Worm (Caenorhabditis elegans) whole organism, L1 larva: ENCODE results near the gene ZK250.14.
A peak's percentile ranks its signal among the peaks of the same experiment; 100 is the strongest.

Experiments
- C34B4.2 ChIP-seq: sonication (generic microtip); optimal IDR thresholded peaks from 2 replicates; lab custom pipeline; 2017; ENCODE audit warnings: mild to moderate bottlenecking, missing genetic modification characterization, missing compliant biosample characterization
- Y116A8C.19 ChIP-seq: sonication (generic microtip); optimal IDR thresholded peaks from 2 replicates; lab custom pipeline; 2016; ENCODE audit warnings: missing compliant biosample characterization, missing genetic modification characterization, borderline replicate concordance
- aly-2 ChIP-seq: fragments of 150-350 bp; optimal IDR thresholded peaks from 2 replicates; lab custom pipeline; 2014; ENCODE audit warnings: missing biosample characterization, missing genetic modification characterization
- ceh-63 ChIP-seq: fragments of 200-800 bp; sonication (Bioruptor generic); optimal IDR thresholded peaks from 2 replicates; lab custom pipeline; 2018; ENCODE audit warnings: mild to moderate bottlenecking, missing genetic modification characterization, missing compliant biosample characterization
- ceh-8 ChIP-seq: fragments of 200-800 bp; sonication (Bioruptor generic); optimal IDR thresholded peaks from 2 replicates; lab custom pipeline; 2018; ENCODE audit warnings: mild to moderate bottlenecking, missing genetic modification characterization, moderate library complexity, missing compliant biosample characterization
- ceh-82 ChIP-seq, 3 experiments: fragments of 150-350 bp in 1 of 3; sonication (generic microtip) in 2 of 3; optimal IDR thresholded peaks; 2 replicates each; lab custom pipeline; 2014 to 2017; ENCODE audit warnings: missing biosample characterization in 3 of 3, missing genetic modification characterization in 3 of 3
- ceh-90 ChIP-seq: sonication (generic microtip); optimal IDR thresholded peaks from 2 replicates; lab custom pipeline; 2016; ENCODE audit warnings: missing genetic modification characterization, missing compliant biosample characterization
- ces-1 ChIP-seq: fragments of 150-350 bp; optimal IDR thresholded peaks from 2 replicates; lab custom pipeline; 2014; ENCODE audit warnings: missing biosample characterization, missing genetic modification reagents, missing genetic modification characterization
- dpl-1 ChIP-seq, 3 experiments: fragments of 150-350 bp in 2 of 3; sonication (generic microtip) in 1 of 3; optimal IDR thresholded peaks; 2 replicates each; lab custom pipeline; 2014 to 2017; ENCODE audit warnings: missing biosample characterization in 3 of 3, missing genetic modification characterization in 3 of 3, missing genetic modification reagents in 3 of 3
- egl-13 ChIP-seq: sonication (generic microtip); optimal IDR thresholded peaks from 2 replicates; lab custom pipeline; 2016; ENCODE audit warnings: missing genotype, missing genetic modification reagents, missing genetic modification characterization, missing compliant biosample characterization
- elt-2 ChIP-seq: sonication (generic microtip); optimal IDR thresholded peaks from 2 replicates; lab custom pipeline; 2016; ENCODE audit warnings: missing genetic modification characterization, mild to moderate bottlenecking, inconsistent platforms, missing compliant biosample characterization, missing genetic modification reagents
- fkh-10 ChIP-seq: sonication (generic microtip); optimal IDR thresholded peaks from 2 replicates; lab custom pipeline; 2017; ENCODE audit warnings: missing biosample characterization, missing genetic modification reagents, missing genetic modification characterization
- grh-1 ChIP-seq: fragments of 200-800 bp; sonication (Bioruptor generic); IDR thresholded peaks from 2 replicates; pipeline ENCODE4 v1.3.6; 2022; ENCODE audit warnings: missing genetic modification reagents, missing genetic modification characterization, missing compliant biosample characterization
- hlh-17 ChIP-seq: fragments of 200-800 bp; sonication (Bioruptor generic); optimal IDR thresholded peaks from 2 replicates; lab custom pipeline; 2018; ENCODE audit warnings: missing genetic modification characterization, mild to moderate bottlenecking, missing compliant biosample characterization, moderate library complexity, borderline replicate concordance
- hlh-4 ChIP-seq: sonication (generic microtip); optimal IDR thresholded peaks from 2 replicates; lab custom pipeline; 2016; ENCODE audit warnings: mild to moderate bottlenecking, missing genetic modification characterization, missing compliant biosample characterization
- isw-1 ChIP-seq: fragments of 200-800 bp; sonication (Bioruptor generic); IDR thresholded peaks from 2 replicates; pipeline ENCODE4 v1.3.6; 2022; ENCODE audit warnings: missing genetic modification characterization, missing compliant biosample characterization
- jun-1 ChIP-seq: fragments of 150-350 bp; optimal IDR thresholded peaks from 2 replicates; lab custom pipeline; 2014; ENCODE audit warnings: missing biosample characterization, missing genetic modification reagents, missing genetic modification characterization
- lin-13 ChIP-seq: fragments of 150-350 bp; optimal IDR thresholded peaks from 2 replicates; lab custom pipeline; 2014; ENCODE audit warnings: missing biosample characterization, missing genetic modification reagents, missing genetic modification characterization
- lin-14 ChIP-seq: fragments of 200-800 bp; sonication (Bioruptor generic); optimal IDR thresholded peaks from 2 replicates; lab custom pipeline; 2018; ENCODE audit warnings: mild to moderate bottlenecking, missing genetic modification characterization, moderate library complexity, missing compliant biosample characterization
- lin-15B ChIP-seq: fragments of 150-350 bp; sonication (generic microtip); optimal IDR thresholded peaks from 3 replicates; lab custom pipeline; 2014; ENCODE audit warnings: missing biosample characterization, missing genetic modification characterization
- lir-3 ChIP-seq: sonication (generic microtip); optimal IDR thresholded peaks from 2 replicates; lab custom pipeline; 2016; ENCODE audit warnings: mild to moderate bottlenecking, missing genetic modification characterization, moderate library complexity, missing compliant biosample characterization; ENCODE audit not compliant: poor library complexity
- mef-2 ChIP-seq: fragments of 150-350 bp; optimal IDR thresholded peaks from 2 replicates; lab custom pipeline; 2014; ENCODE audit warnings: missing biosample characterization, missing genetic modification characterization
- mep-1 ChIP-seq: fragments of 150-350 bp; optimal IDR thresholded peaks from 2 replicates; lab custom pipeline; 2014; ENCODE audit warnings: missing biosample characterization, missing genetic modification characterization
- nhr-12 ChIP-seq: sonication (generic microtip); optimal IDR thresholded peaks from 2 replicates; lab custom pipeline; 2017; ENCODE audit warnings: missing biosample characterization, missing genetic modification characterization
- nhr-28 ChIP-seq: fragments of 150-350 bp; optimal IDR thresholded peaks from 2 replicates; lab custom pipeline; 2014; ENCODE audit warnings: missing biosample characterization, missing genetic modification characterization
- nhr-47 ChIP-seq: sonication (generic microtip); optimal IDR thresholded peaks from 2 replicates; lab custom pipeline; 2016; ENCODE audit warnings: mild to moderate bottlenecking, missing genetic modification characterization, moderate library complexity, missing compliant biosample characterization
- nhr-71 ChIP-seq: sonication (generic microtip); optimal IDR thresholded peaks from 2 replicates; lab custom pipeline; 2016; ENCODE audit warnings: mild to moderate bottlenecking, missing genetic modification characterization, moderate library complexity, missing compliant biosample characterization
- pax-3 ChIP-seq: fragments of 200-800 bp; sonication (Bioruptor generic); optimal IDR thresholded peaks from 2 replicates; lab custom pipeline; 2018; ENCODE audit warnings: mild to moderate bottlenecking, missing genetic modification characterization, moderate library complexity, missing compliant biosample characterization
- rnt-1 ChIP-seq: sonication (generic microtip); optimal IDR thresholded peaks from 2 replicates; lab custom pipeline; 2016; ENCODE audit warnings: mild to moderate bottlenecking, missing genetic modification characterization, moderate library complexity, missing compliant biosample characterization
- skn-1 ChIP-seq: fragments of 150-350 bp; optimal IDR thresholded peaks from 2 replicates; lab custom pipeline; 2014; ENCODE audit warnings: missing biosample characterization, missing genetic modification characterization
- snu-23 ChIP-seq: sonication (generic microtip); optimal IDR thresholded peaks from 2 replicates; lab custom pipeline; 2016; ENCODE audit warnings: missing genetic modification characterization, missing compliant biosample characterization
- sox-4 ChIP-seq: sonication (generic microtip); optimal IDR thresholded peaks from 2 replicates; lab custom pipeline; 2016; ENCODE audit warnings: missing genetic modification characterization, missing compliant biosample characterization
- unc-130 ChIP-seq: fragments of 150-350 bp; optimal IDR thresholded peaks from 2 replicates; lab custom pipeline; 2017; ENCODE audit warnings: missing biosample characterization, missing genetic modification characterization, inconsistent platforms
- unc-30 ChIP-seq: sonication (generic microtip); optimal IDR thresholded peaks from 2 replicates; lab custom pipeline; 2017; ENCODE audit warnings: missing biosample characterization, missing genetic modification characterization
- unc-62 ChIP-seq: fragments of 150-350 bp; optimal IDR thresholded peaks from 2 replicates; lab custom pipeline; 2014; ENCODE audit warnings: missing biosample characterization, missing genetic modification reagents, missing genetic modification characterization
- unc-86 ChIP-seq: sonication (generic microtip); optimal IDR thresholded peaks from 2 replicates; lab custom pipeline; 2016; ENCODE audit warnings: missing genetic modification characterization, missing compliant biosample characterization
- unc-98 ChIP-seq: fragments of 200-800 bp; sonication (Bioruptor generic); IDR thresholded peaks from 2 replicates; pipeline ENCODE4 v1.3.6; 2022; ENCODE audit warnings: missing genetic modification characterization, missing compliant biosample characterization
- xbp-1 ChIP-seq: sonication (generic microtip); optimal IDR thresholded peaks from 2 replicates; lab custom pipeline; 2016; ENCODE audit warnings: missing genetic modification characterization, missing compliant biosample characterization
- zag-1 ChIP-seq: fragments of 150-350 bp; optimal IDR thresholded peaks from 2 replicates; lab custom pipeline; 2014; ENCODE audit warnings: missing biosample characterization, missing genetic modification characterization

ZK250.14 gene

DNA sequence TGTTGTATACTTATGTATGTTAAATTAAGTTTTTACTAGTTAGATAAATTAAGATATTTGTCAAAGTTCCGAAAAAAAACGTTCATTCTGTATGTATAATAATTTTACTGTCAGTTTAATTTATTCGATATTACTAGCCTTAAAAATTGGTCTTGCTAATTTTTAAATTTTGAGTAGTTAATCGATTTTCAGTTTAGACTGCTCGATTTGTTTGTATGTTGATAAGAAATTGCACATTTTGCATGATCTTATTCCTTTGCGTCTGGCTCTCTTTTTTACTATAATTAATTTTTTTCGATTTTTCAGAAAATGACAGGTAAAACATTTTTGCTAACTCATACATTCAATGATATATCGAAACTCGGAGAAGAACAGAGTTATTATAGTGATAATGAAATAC is 45.1 kb downstream of the ZK250.14 start, which contains the start of gene math-24:
TSS of gene math-24 (plus strand) at position 301 of the 400 bp plus-strand sequence.
- TF ChIP-seq Y116A8C.19 (tag; lab: Kevin White, UChicago) (no peak), ces-1 (GFP tag; lab: Kevin White, UChicago) (no peak), xbp-1 (tag; lab: Kevin White, UChicago) (no peak), unc-98 (GFP tag; lab: Robert Waterston, UW) (no peak), unc-30 (tag; lab: Kevin White, UChicago) (no peak), unc-62 (GFP tag; lab: Kevin White, UChicago) (no peak), sox-4 (tag; lab: Kevin White, UChicago) (no peak), pax-3 (tag; lab: Kevin White, UChicago) (no peak), lir-3 (tag; lab: Kevin White, UChicago) (no peak), rnt-1 (tag; lab: Kevin White, UChicago) (no peak), ceh-8 (GFP tag; lab: Kevin White, UChicago) (no peak)

DNA sequence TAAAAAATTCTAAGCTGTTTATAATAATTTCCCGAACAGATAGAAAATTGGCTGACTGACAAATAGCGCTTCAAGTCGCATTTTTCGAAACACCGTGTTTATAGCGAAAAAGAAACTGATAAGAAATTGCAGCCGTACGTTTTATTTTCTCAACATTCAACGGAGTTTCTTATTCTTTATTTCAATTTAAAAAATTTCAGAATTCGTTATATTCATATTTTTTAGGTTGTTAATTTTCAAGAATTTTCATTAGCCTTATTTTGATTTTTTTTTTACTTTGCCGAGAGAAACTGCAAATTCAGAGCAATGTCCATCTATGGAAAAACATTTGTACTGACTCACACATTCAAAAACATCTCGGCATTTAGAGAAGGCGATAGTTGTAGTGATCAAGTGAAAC is 47.1 kb downstream of the ZK250.14 start, which contains the start of gene C46F9.6:
TSS of gene C46F9.6 (plus strand) at position 301 of the 400 bp plus-strand sequence.
- TF ChIP-seq elt-2 (tag; lab: Kevin White, UChicago): peak; percentile 6
- no peak for TF ChIP-seq hlh-4
- TF ChIP-seq lin-13 (GFP tag; lab: Kevin White, UChicago): no peak
- TF ChIP-seq hlh-17 (GFP tag; lab: Kevin White, UChicago): no peak

DNA sequence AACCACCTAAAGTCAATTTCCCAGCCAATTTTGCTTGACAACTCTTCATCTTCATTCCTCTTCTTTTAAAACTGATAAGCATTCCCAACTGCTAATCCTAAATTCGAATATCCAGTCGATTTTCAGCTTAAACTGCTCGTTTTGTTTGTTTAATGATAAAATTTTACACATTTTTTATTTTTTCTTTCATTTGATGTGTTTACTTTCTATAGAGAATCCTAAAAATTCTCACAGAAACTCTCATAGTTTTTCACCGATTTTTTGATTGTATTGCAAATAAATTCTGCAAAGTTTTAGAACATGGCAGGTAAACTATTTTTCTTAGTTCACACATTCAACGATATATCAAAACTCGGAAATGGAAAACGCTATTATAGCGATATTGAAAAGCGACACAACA is 49.2 kb downstream of the ZK250.14 start, which contains the start of gene math-25:
TSS of gene math-25 (plus strand) at position 301 of the 400 bp plus-strand sequence.
- no peak for TF ChIP-seq ceh-90
- no peak for TF ChIP-seq ces-1 (GFP tag; lab: Kevin White, UChicago)
- TF ChIP-seq grh-1: no peak
- TF ChIP-seq snu-23: no peak
- TF ChIP-seq C34B4.2 (tag; lab: Kevin White, UChicago): no peak
- no peak for TF ChIP-seq mef-2 (tag; lab: Kevin White, UChicago)
- TF ChIP-seq sox-4 (tag; lab: Kevin White, UChicago): no peak
- TF ChIP-seq ceh-82 (tag; optimal IDR thresholded peaks at IDR 0.05; lab: Kevin White, UChicago): no peak
- no peak for TF ChIP-seq nhr-28
- TF ChIP-seq nhr-12 (tag; lab: Kevin White, UChicago): no peak
- no peak for TF ChIP-seq unc-130 (tag; lab: Kevin White, UChicago)
- no peak for TF ChIP-seq mep-1 (tag; lab: Kevin White, UChicago)
- no peak for TF ChIP-seq dpl-1 (GFP tag; optimal IDR thresholded peaks at IDR 0.05; lab: Kevin White, UChicago)
- no peak for TF ChIP-seq ceh-63
- TF ChIP-seq jun-1 (tag; lab: Kevin White, UChicago): no peak
- TF ChIP-seq egl-13 (tag; lab: Kevin White, UChicago): no peak
- no peak for TF ChIP-seq fkh-10 (GFP tag; lab: Kevin White, UChicago)
- TF ChIP-seq nhr-71 (tag; lab: Kevin White, UChicago): no peak
- no peak for TF ChIP-seq Y116A8C.19 (tag; lab: Kevin White, UChicago)
- TF ChIP-seq aly-2: no peak

DNA sequence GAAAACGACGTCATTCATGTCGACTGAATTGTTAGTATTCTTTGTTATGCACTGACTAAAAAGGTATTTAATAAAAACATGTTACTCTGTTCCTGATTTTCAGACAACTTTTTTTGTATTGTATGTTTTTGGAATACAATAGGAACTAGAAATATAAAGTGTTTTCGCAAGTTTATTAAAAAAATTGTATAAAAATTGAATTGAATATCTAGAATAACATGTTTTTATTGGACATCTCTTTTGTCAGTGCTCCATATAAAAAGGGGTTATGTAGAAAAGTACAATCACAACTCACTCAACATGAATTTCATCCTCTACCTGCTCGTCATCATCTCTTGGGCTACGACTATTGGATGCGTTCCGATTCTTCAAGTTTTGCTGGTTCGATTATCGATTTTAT is 49.7 kb downstream of the ZK250.14 start, which contains the start of gene C46F9.5:
TSS of gene C46F9.5 (plus strand) at position 301 of the 400 bp plus-strand sequence.
- TF ChIP-seq unc-86 (tag; lab: Kevin White, UChicago) (no peak), isw-1 (GFP tag; lab: Robert Waterston, UW) (no peak), lin-14 (no peak), skn-1 (tag; lab: Kevin White, UChicago) (no peak), lin-15B (tag; lab: Kevin White, UChicago) (no peak), Y116A8C.19 (tag; lab: Kevin White, UChicago) (no peak), zag-1 (no peak), nhr-47 (no peak), nhr-28 (no peak)
- TF ChIP-seq, all 84 proteins: peak for 0
